Fruit fly (Drosophila melanogaster): ENCODE results near the gene CG17350.

Gene CG17350

dm6 chr2L:19411966-19412365 lies 31.2 kb downstream of the CG17350 start:
- TF ChIP-seq psq (optimal IDR thresholded peaks at IDR 0.05) (no peak), ttk (optimal IDR thresholded peaks at IDR 0.05) (no peak), insv (optimal IDR thresholded peaks at IDR 0.05) (no peak), Myc (optimal IDR thresholded peaks at IDR 0.05) (no peak), h (optimal IDR thresholded peaks at IDR 0.05) (no peak), Sin3A (optimal IDR thresholded peaks at IDR 0.05) (no peak)

- TF ChIP-seq Myc (optimal IDR thresholded peaks at IDR 0.05) = no peak
- no peak for TF ChIP-seq ttk (optimal IDR thresholded peaks at IDR 0.05)
- TF ChIP-seq psq (optimal IDR thresholded peaks at IDR 0.05) = no peak
- TF ChIP-seq insv (optimal IDR thresholded peaks at IDR 0.05) = no peak
- TF ChIP-seq Sin3A (optimal IDR thresholded peaks at IDR 0.05) = no peak
- TF ChIP-seq h (optimal IDR thresholded peaks at IDR 0.05) = no peak
Measured at dm6 chr2L:19413118-19413893, 32.6 kb downstream of the CG17350 start.

dm6 chr2L:19414233-19414749 lies 33.6 kb downstream of the CG17350 start:
- TF ChIP-seq ttk (optimal IDR thresholded peaks at IDR 0.05) (no peak), Myc (optimal IDR thresholded peaks at IDR 0.05) (no peak), h (optimal IDR thresholded peaks at IDR 0.05) (no peak), psq (optimal IDR thresholded peaks at IDR 0.05) (no peak), insv (optimal IDR thresholded peaks at IDR 0.05) (no peak), Sin3A (optimal IDR thresholded peaks at IDR 0.05) (no peak)

dm6 chr2L:19415133-19415532 lies 34.4 kb downstream of the CG17350 start:
- TF ChIP-seq insv (optimal IDR thresholded peaks at IDR 0.05) (no peak), h (optimal IDR thresholded peaks at IDR 0.05) (no peak), Sin3A (optimal IDR thresholded peaks at IDR 0.05) (no peak), Myc (optimal IDR thresholded peaks at IDR 0.05) (no peak), ttk (optimal IDR thresholded peaks at IDR 0.05) (no peak), psq (optimal IDR thresholded peaks at IDR 0.05) (no peak)

dm6 chr2L:19415859-19416258 lies 35.1 kb downstream of the CG17350 start:
- TF ChIP-seq ttk (optimal IDR thresholded peaks at IDR 0.05) = no peak
- TF ChIP-seq h (optimal IDR thresholded peaks at IDR 0.05) = no peak
- no peak for TF ChIP-seq Myc (optimal IDR thresholded peaks at IDR 0.05)

dm6 chr2L:19416602-19417497 lies 36.1 kb downstream of the CG17350 start, which contains the start of gene Lectin-galC1:
Gene Lectin-galC1, plus strand, starts transcription at chr2L:19417447.
- TF ChIP-seq h (optimal IDR thresholded peaks at IDR 0.05) (no peak), ttk (optimal IDR thresholded peaks at IDR 0.05) (no peak), Myc (optimal IDR thresholded peaks at IDR 0.05) (no peak), Sin3A (optimal IDR thresholded peaks at IDR 0.05) (no peak), psq (optimal IDR thresholded peaks at IDR 0.05) (no peak), insv (optimal IDR thresholded peaks at IDR 0.05) (no peak)

dm6 chr2L:19418017-19418416 lies 37.3 kb downstream of the CG17350 start, which contains the start of gene lectin-37Da:
Gene lectin-37Da, plus strand, starts transcription at chr2L:19418317.
- no peak for TF ChIP-seq h (optimal IDR thresholded peaks at IDR 0.05)
- TF ChIP-seq ttk (optimal IDR thresholded peaks at IDR 0.05) = no peak
- no peak for TF ChIP-seq Myc (optimal IDR thresholded peaks at IDR 0.05)
- TF ChIP-seq psq (optimal IDR thresholded peaks at IDR 0.05) = no peak
- no peak for TF ChIP-seq Sin3A (optimal IDR thresholded peaks at IDR 0.05)
- TF ChIP-seq insv (optimal IDR thresholded peaks at IDR 0.05) = no peak

dm6 chr2L:19418872-19419271 lies 38.1 kb downstream of the CG17350 start, which contains the start of gene lectin-37Db:
Gene lectin-37Db, plus strand, starts transcription at chr2L:19419075.
- TF ChIP-seq insv (optimal IDR thresholded peaks at IDR 0.05) (no peak), Sin3A (optimal IDR thresholded peaks at IDR 0.05) (no peak)

- no peak for TF ChIP-seq Myc (optimal IDR thresholded peaks at IDR 0.05)
- no peak for TF ChIP-seq h (optimal IDR thresholded peaks at IDR 0.05)
- TF ChIP-seq Sin3A (optimal IDR thresholded peaks at IDR 0.05) = no peak
- TF ChIP-seq ttk (optimal IDR thresholded peaks at IDR 0.05) = no peak
- no peak for TF ChIP-seq psq (optimal IDR thresholded peaks at IDR 0.05)
- TF ChIP-seq insv (optimal IDR thresholded peaks at IDR 0.05) = no peak
Measured at dm6 chr2L:19421573-19421972, 40.8 kb downstream of the CG17350 start.

- no peak for TF ChIP-seq insv (optimal IDR thresholded peaks at IDR 0.05)
- no peak for TF ChIP-seq h (optimal IDR thresholded peaks at IDR 0.05)
- TF ChIP-seq Sin3A (optimal IDR thresholded peaks at IDR 0.05) = no peak
- no peak for TF ChIP-seq ttk (optimal IDR thresholded peaks at IDR 0.05)
- TF ChIP-seq psq (optimal IDR thresholded peaks at IDR 0.05) = no peak
- no peak for TF ChIP-seq Myc (optimal IDR thresholded peaks at IDR 0.05)
Measured at dm6 chr2L:19422642-19423041, 41.9 kb downstream of the CG17350 start.

- TF ChIP-seq Sin3A (optimal IDR thresholded peaks at IDR 0.05) (no peak), insv (optimal IDR thresholded peaks at IDR 0.05) (no peak), h (optimal IDR thresholded peaks at IDR 0.05) (no peak), Myc (optimal IDR thresholded peaks at IDR 0.05) (no peak), psq (optimal IDR thresholded peaks at IDR 0.05) (no peak), ttk (optimal IDR thresholded peaks at IDR 0.05) (no peak)
Measured at dm6 chr2L:19423467-19424122, 42.9 kb downstream of the CG17350 start, which contains the start of the genes Alp12 and CG13085. Gene Alp12, plus strand, starts transcription at chr2L:19424050. Gene CG13085, plus strand, starts transcription at chr2L:19424050.

All from Kc167 (cell line).